Worm (Caenorhabditis elegans): ENCODE measurements around the gene srg-66.

Gene srg-66

ce11 chrV:5504295-5504694 is 22.1 kb upstream of the srg-66 start:
- TF ChIP-seq ceh-83 (GFP tag; optimal IDR thresholded peaks at IDR 0.05) = no peak
- no peak for TF ChIP-seq nhr-2 (tag; optimal IDR thresholded peaks at IDR 0.05)
- TF ChIP-seq flh-1 (GFP tag; optimal IDR thresholded peaks at IDR 0.05) = no peak
- TF ChIP-seq pha-4 (tag; optimal IDR thresholded peaks at IDR 0.05) = no peak

DNA sequence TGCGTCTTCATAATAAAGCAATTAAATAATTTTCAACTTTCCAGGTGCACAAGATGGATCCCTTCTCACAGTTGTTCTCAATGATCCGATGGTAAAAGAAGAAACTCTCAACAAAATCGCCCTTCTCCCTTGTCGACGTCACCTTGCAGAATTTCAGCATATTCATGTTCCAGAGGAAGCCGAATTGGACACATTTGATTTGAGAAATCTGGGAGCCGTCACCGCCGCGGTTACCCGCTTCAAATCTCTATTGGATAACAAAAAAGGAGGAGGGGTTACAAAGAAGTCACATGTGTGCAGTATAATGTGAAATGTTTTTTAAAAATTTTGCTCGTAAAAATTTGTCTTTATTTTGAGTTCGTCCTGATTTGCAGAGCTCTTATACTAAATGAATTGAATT is 20.5 kb upstream of the srg-66 start:
- no peak for TF ChIP-seq bed-3 (GFP tag; optimal IDR thresholded peaks at IDR 0.05)
- no peak for TF ChIP-seq elt-3 (tag; optimal IDR thresholded peaks at IDR 0.05)
- TF ChIP-seq unc-62 (GFP tag; optimal IDR thresholded peaks at IDR 0.05) = no peak
- TF ChIP-seq nhr-12 (tag; optimal IDR thresholded peaks at IDR 0.05) = no peak
- TF ChIP-seq ceh-83 (GFP tag; optimal IDR thresholded peaks at IDR 0.05) = no peak
- no peak for TF ChIP-seq ces-1 (GFP tag; optimal IDR thresholded peaks at IDR 0.05)
- TF ChIP-seq elt-1 (tag; optimal IDR thresholded peaks at IDR 0.05; ENCODE audit: borderline replicate concordance, insufficient read depth) = no peak
- TF ChIP-seq unc-120 (tag; optimal IDR thresholded peaks at IDR 0.05; ENCODE audit: poor library complexity, severe bottlenecking) = no peak
- TF ChIP-seq drap-1 (GFP tag; optimal IDR thresholded peaks at IDR 0.05) = no peak
- no peak for TF ChIP-seq nhr-237 (tag; optimal IDR thresholded peaks at IDR 0.05)
- no peak for TF ChIP-seq unc-39 (tag; optimal IDR thresholded peaks at IDR 0.05)

DNA sequence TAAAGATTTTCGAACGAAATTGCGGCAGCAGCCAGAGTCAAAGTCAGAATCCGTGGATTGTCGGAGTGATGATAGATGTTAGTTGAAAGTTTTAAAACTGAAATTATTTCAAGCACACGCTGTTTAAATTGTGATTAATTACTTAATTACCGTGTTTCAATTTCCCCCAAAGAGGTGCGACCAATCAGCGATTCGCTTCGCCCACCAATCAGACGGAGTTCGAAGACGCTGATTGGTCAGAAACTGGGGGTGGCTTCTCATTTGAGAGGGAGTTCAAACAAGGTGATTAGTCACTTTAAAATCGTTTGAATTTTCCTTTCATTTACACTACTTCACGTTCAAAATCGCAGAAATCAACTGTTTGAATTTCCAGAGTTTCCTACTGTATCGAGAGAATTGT is 17.3 kb upstream of the srg-66 start:
- TF ChIP-seq nhr-2 (tag; optimal IDR thresholded peaks at IDR 0.05) (no peak), drap-1 (GFP tag; optimal IDR thresholded peaks at IDR 0.05) (no peak), cnd-1 (tag; optimal IDR thresholded peaks at IDR 0.05) (no peak), unc-39 (tag; optimal IDR thresholded peaks at IDR 0.05) (no peak), nhr-28 (tag; optimal IDR thresholded peaks at IDR 0.05) (no peak), nhr-237 (tag; optimal IDR thresholded peaks at IDR 0.05) (no peak), blmp-1 (tag; optimal IDR thresholded peaks at IDR 0.05) (no peak), sem-2 (GFP tag; optimal IDR thresholded peaks at IDR 0.05) (no peak), mab-5 (tag; optimal IDR thresholded peaks at IDR 0.05) (no peak), ztf-11 (tag; optimal IDR thresholded peaks at IDR 0.05) (no peak), tbx-8 (GFP tag; optimal IDR thresholded peaks at IDR 0.05) (no peak)

DNA sequence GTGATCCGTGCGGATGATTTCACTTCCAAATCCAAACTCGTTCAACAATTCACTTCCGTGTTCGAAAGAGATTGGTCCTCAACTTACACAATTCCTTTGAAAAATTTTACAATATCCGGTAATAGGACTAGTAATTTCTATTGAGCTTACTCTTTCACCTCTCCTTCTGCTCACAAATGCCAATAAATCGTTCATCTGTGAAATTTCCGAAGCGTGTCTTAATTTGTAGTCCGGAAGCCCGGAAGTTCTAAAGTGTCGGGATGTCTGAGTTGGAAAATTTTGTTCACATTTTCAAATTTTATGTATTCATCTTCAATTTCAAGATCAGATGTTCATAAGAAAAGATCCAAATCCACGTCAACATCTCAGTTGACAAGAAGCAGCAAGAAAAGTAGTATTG is 11.2 kb upstream of the srg-66 start, which contains the start of gene T05C3.2:
Gene T05C3.2, plus strand, starts transcription at position 301 of the 400 bp plus-strand sequence.
- TF ChIP-seq nhr-76 (tag; optimal IDR thresholded peaks at IDR 0.05) (no peak), sptf-1 (tag; optimal IDR thresholded peaks at IDR 0.05) (no peak), nhr-28 (tag; optimal IDR thresholded peaks at IDR 0.05) (no peak)

- no peak for TF ChIP-seq ham-2 (GFP tag; optimal IDR thresholded peaks at IDR 0.05)
- no peak for TF ChIP-seq pha-4 (tag; optimal IDR thresholded peaks at IDR 0.05)
- no peak for TF ChIP-seq cnd-1 (tag; optimal IDR thresholded peaks at IDR 0.05)
- TF ChIP-seq nhr-76 (tag; optimal IDR thresholded peaks at IDR 0.05) = no peak
- TF ChIP-seq mls-2 (tag; optimal IDR thresholded peaks at IDR 0.05) = no peak
- no peak for TF ChIP-seq nhr-237 (tag; optimal IDR thresholded peaks at IDR 0.05)
- TF ChIP-seq mep-1 (tag; optimal IDR thresholded peaks at IDR 0.05) = no peak
- no peak for TF ChIP-seq nhr-12 (tag; optimal IDR thresholded peaks at IDR 0.05)
- no peak for TF ChIP-seq zip-8 (tag; optimal IDR thresholded peaks at IDR 0.05)
- no peak for TF ChIP-seq sptf-1 (tag; optimal IDR thresholded peaks at IDR 0.05)
- TF ChIP-seq nhr-2 (tag; optimal IDR thresholded peaks at IDR 0.05) = no peak
- no peak for TF ChIP-seq unc-39 (tag; optimal IDR thresholded peaks at IDR 0.05)
Observed at ce11 chrV:5490205-5490604, 8.0 kb upstream of the srg-66 start, which contains the start of gene T05C3.6. Gene T05C3.6 (plus strand): TSS chrV:5490445.

ce11 chrV:5488766-5489165 is 6.6 kb upstream of the srg-66 start, which contains the start of gene grl-18:
Gene grl-18 (minus strand): TSS chrV:5488866.
- TF ChIP-seq ztf-11 (tag; optimal IDR thresholded peaks at IDR 0.05) = no peak
- TF ChIP-seq mep-1 (tag; optimal IDR thresholded peaks at IDR 0.05) = no peak
- no peak for TF ChIP-seq mls-2 (tag; optimal IDR thresholded peaks at IDR 0.05)
- no peak for TF ChIP-seq elt-3 (tag; optimal IDR thresholded peaks at IDR 0.05)
- TF ChIP-seq unc-120 (tag; optimal IDR thresholded peaks at IDR 0.05; ENCODE audit: poor library complexity, severe bottlenecking) = no peak
- TF ChIP-seq hlh-1 (tag; optimal IDR thresholded peaks at IDR 0.05) = no peak
- TF ChIP-seq snpc-4 (tag; optimal IDR thresholded peaks at IDR 0.05) = no peak
- TF ChIP-seq zip-8 (tag; optimal IDR thresholded peaks at IDR 0.05) = no peak
- no peak for TF ChIP-seq ceh-39 (tag; optimal IDR thresholded peaks at IDR 0.05)
- TF ChIP-seq pha-4 (tag; optimal IDR thresholded peaks at IDR 0.05) = no peak
- TF ChIP-seq ceh-83 (GFP tag; optimal IDR thresholded peaks at IDR 0.05) = no peak
- no peak for TF ChIP-seq unc-62 (GFP tag; optimal IDR thresholded peaks at IDR 0.05)
- no peak for TF ChIP-seq lin-13 (tag; optimal IDR thresholded peaks at IDR 0.05)
- no peak for TF ChIP-seq ces-1 (GFP tag; optimal IDR thresholded peaks at IDR 0.05)

Data from whole organism, mixed stage, embryonic.